Fruit fly (Drosophila melanogaster): ENCODE data around the gene CG11696.

Gene CG11696

DNA sequence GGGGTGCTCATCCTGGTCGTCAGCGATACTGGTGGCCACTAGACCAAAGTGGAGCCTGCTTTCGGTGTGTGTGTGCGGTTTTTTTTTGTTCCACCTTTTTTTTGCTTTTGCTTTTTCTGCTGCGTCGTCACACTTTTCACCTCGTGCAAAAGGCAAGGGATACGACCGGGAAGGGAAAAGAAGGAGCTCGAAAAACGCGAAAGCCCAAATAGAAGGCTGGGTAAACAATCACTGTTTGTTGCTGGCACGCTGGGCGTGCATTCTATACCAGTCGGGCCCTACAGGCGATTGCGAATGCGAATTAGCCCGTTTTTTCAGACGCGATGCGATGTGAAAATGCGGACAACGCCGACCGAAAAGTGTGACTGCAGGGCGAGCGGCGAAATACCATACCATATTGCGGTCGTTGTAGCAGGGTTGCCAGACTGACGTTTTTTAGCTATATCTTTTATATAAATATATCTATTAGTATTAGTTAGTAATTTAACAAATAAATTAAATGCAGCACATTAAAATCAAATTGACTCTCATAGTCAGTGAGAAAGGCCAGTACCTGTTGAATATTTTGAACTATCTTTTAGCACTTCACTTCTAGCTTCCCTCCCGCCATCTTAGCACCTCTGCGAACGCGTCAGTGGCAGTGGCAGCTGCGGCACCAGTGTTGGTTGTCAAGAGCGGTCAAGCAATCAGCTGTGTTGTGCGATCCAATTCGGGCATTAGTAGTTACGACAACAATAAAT lies 3.4 kb upstream of the CG11696 start, which contains the start of the genes Polr2A and CG11699 (continued):
- TF ChIP-seq B-H1 (GFP tag; IDR thresholded peaks at IDR 0.05) = no peak; the same call in 2 of the 3 replicates
- TF ChIP-seq CG33557 (GFP tag; optimal IDR thresholded peaks at IDR 0.05) = no peak
- peak; percentile 54 for TF ChIP-seq CG10147 (GFP tag; optimal IDR thresholded peaks at IDR 0.05)
- TF ChIP-seq fd3F (GFP tag; optimal IDR thresholded peaks at IDR 0.05) = peak; percentile 10
- TF ChIP-seq CG30020 (tag; optimal IDR thresholded peaks at IDR 0.05) = peak; percentile 55
- no peak for TF ChIP-seq Gug (GFP tag; IDR thresholded peaks at IDR 0.05)
- 0 out of 3 replicates have a peak, but pooled peaks have one; percentile 32 for TF ChIP-seq zfh1 (GFP tag; IDR thresholded peaks at IDR 0.05)
- TF ChIP-seq Jarid2 (GFP tag; optimal IDR thresholded peaks at IDR 0.05) = peak; percentile 55
- peak; percentile 57 for TF ChIP-seq CG2712 (tag; optimal IDR thresholded peaks at IDR 0.05)
- TF ChIP-seq Six4 (GFP tag; optimal IDR thresholded peaks at IDR 0.05) = peak; percentile 12
- no peak for TF ChIP-seq Trl (optimal IDR thresholded peaks at IDR 0.05)
- peak; percentile 6 for TF ChIP-seq Trl (GFP tag; optimal IDR thresholded peaks at IDR 0.05)
- peak; percentile 34; the same call in 1 of the 2 replicates for TF ChIP-seq CG32532 (GFP tag; IDR thresholded peaks at IDR 0.05)
- TF ChIP-seq CG9817 (tag; optimal IDR thresholded peaks at IDR 0.05) = peak; percentile 53
- TF ChIP-seq gsb-n (tag; optimal IDR thresholded peaks at IDR 0.05) = peak; percentile 54
- TF ChIP-seq tx (GFP tag; optimal IDR thresholded peaks at IDR 0.05) = no peak
- peak in 1 of 3 experiments; percentile 31 for TF ChIP-seq lola (GFP tag; optimal IDR thresholded peaks at IDR 0.05)
- no peak for TF ChIP-seq CG4360 (GFP tag; IDR thresholded peaks at IDR 0.05)
- peak; percentile 62; the same call in 1 of the 2 replicates for TF ChIP-seq slbo (GFP tag; IDR thresholded peaks at IDR 0.05)
- no peak for TF ChIP-seq bigmax (GFP tag; optimal IDR thresholded peaks at IDR 0.05)
- TF ChIP-seq BEAF-32 (GFP tag; optimal IDR thresholded peaks at IDR 0.05) = peak; percentile 49
- peak in 1 of 2 experiments; percentile 45 for TF ChIP-seq dpn (GFP tag; optimal IDR thresholded peaks at IDR 0.05)
- TF ChIP-seq CkIIα-i1 (GFP tag; IDR thresholded peaks at IDR 0.05) = no peak
- no peak for TF ChIP-seq ato (GFP tag; IDR thresholded peaks at IDR 0.05; ENCODE audit: partially characterized antibody)
- TF ChIP-seq NC2α (GFP tag; optimal IDR thresholded peaks at IDR 0.05) = no peak
- peak; percentile 20 for TF ChIP-seq Usf (GFP tag; optimal IDR thresholded peaks at IDR 0.05)
- TF ChIP-seq pros (GFP tag; optimal IDR thresholded peaks at IDR 0.05) = no peak
- TF ChIP-seq CG12104 (GFP tag; optimal IDR thresholded peaks at IDR 0.05) = peak; percentile 38
- no peak for TF ChIP-seq jigr1 (GFP tag; IDR thresholded peaks at IDR 0.05)
- TF ChIP-seq CG9932 (GFP tag; IDR thresholded peaks at IDR 0.05) = peak; percentile 59
- no peak for TF ChIP-seq ci (GFP tag; IDR thresholded peaks at IDR 0.05)
- no peak for TF ChIP-seq fd96Cb (tag; optimal IDR thresholded peaks at IDR 0.05)
- no peak for TF ChIP-seq pb (GFP tag; optimal IDR thresholded peaks at IDR 0.05)
- TF ChIP-seq chm (GFP tag; IDR thresholded peaks at IDR 0.05) = no peak
- TF ChIP-seq CG17385 (GFP tag; optimal IDR thresholded peaks at IDR 0.05) = no peak
- no peak for TF ChIP-seq CG14014 (GFP tag; IDR thresholded peaks at IDR 0.05)
- peak; percentile 58 for TF ChIP-seq grau (tag; optimal IDR thresholded peaks at IDR 0.05)
- peak; percentile 76 for TF ChIP-seq nom (GFP tag; optimal IDR thresholded peaks at IDR 0.05)
- no peak for TF ChIP-seq disco-r (GFP tag; optimal IDR thresholded peaks at IDR 0.05)
- TF ChIP-seq CG8388 (GFP tag; optimal IDR thresholded peaks at IDR 0.05) = no peak
- no peak for TF ChIP-seq CTCF (GFP tag; optimal IDR thresholded peaks at IDR 0.05)
- TF ChIP-seq NC2β (GFP tag; optimal IDR thresholded peaks at IDR 0.05) = no peak
- no peak for TF ChIP-seq gt (GFP tag; IDR thresholded peaks at IDR 0.05)
- TF ChIP-seq CG9797 (GFP tag; optimal IDR thresholded peaks at IDR 0.05) = peak; percentile 87
- no peak for TF ChIP-seq vnd (GFP tag; IDR thresholded peaks at IDR 0.05; ENCODE audit: partially characterized antibody)
- TF ChIP-seq CG12299 (tag; optimal IDR thresholded peaks at IDR 0.05) = peak; percentile 29
- TF ChIP-seq eve (GFP tag; optimal IDR thresholded peaks at IDR 0.05) = no peak
- peak; percentile 72 for TF ChIP-seq CoRest (tag; optimal IDR thresholded peaks at IDR 0.05)
- peak; percentile 42 for TF ChIP-seq Deaf1 (tag; optimal IDR thresholded peaks at IDR 0.05)
- no peak for TF ChIP-seq CG6765 (GFP tag; optimal IDR thresholded peaks at IDR 0.05)

Data from whole organism, embryonic.